Worm (Caenorhabditis elegans) whole organism, young adult: ENCODE data around the gene str-93.

Experiments
- B0019.2 ChIP-seq: fragments of 200-800 bp; sonication (Bioruptor generic); conservative IDR thresholded peaks from 2 replicates; pipeline ENCODE4 v1.3.6; 2022; ENCODE audit warnings: missing genetic modification reagents, missing genetic modification characterization, missing compliant biosample characterization
- B0336.3 ChIP-seq: fragments of 200-800 bp; sonication (Bioruptor generic); IDR thresholded peaks from 2 replicates; pipeline ENCODE4 v1.3.6; 2022; ENCODE audit warnings: missing genetic modification characterization, missing compliant biosample characterization
- F23B12.7 ChIP-seq: sonication (generic microtip); optimal IDR thresholded peaks from 2 replicates; lab custom pipeline; 2017; ENCODE audit warnings: missing genetic modification characterization, mild to moderate bottlenecking, missing compliant biosample characterization, antibody characterized with exemption, moderate library complexity; ENCODE audit not compliant: insufficient read depth
- F52B5.7 ChIP-seq: sonication (generic microtip); optimal IDR thresholded peaks from 2 replicates; lab custom pipeline; 2016; ENCODE audit warnings: mild to moderate bottlenecking, missing genetic modification characterization, missing compliant biosample characterization
- K11D2.4 ChIP-seq: fragments of 200-800 bp; sonication (Bioruptor generic); IDR thresholded peaks from 2 replicates; pipeline ENCODE4 v1.3.6; 2022; ENCODE audit warnings: missing genetic modification reagents, missing genetic modification characterization, missing compliant biosample characterization
- K12H6.12 ChIP-seq: fragments of 200-800 bp; sonication (Bioruptor generic); optimal IDR thresholded peaks from 2 replicates; lab custom pipeline; 2018; ENCODE audit warnings: mild to moderate bottlenecking, missing genetic modification characterization, missing compliant biosample characterization
- T26A5.8 ChIP-seq: sonication (generic microtip); optimal IDR thresholded peaks from 2 replicates; lab custom pipeline; 2016; ENCODE audit warnings: missing genetic modification characterization, missing compliant biosample characterization
- Y53F4B.3 ChIP-seq: fragments of 200-800 bp; sonication (Bioruptor generic); IDR thresholded peaks from 2 replicates; pipeline ENCODE4 v1.3.6; 2022; ENCODE audit warnings: missing genetic modification reagents, missing genetic modification characterization, missing compliant biosample characterization
- Y53G8AR.9 ChIP-seq: fragments of 200-800 bp; sonication (Bioruptor generic); conservative IDR thresholded peaks from 2 replicates; pipeline ENCODE4 v1.3.6; 2022; ENCODE audit warnings: missing genetic modification reagents, missing genetic modification characterization, missing compliant biosample characterization
- Y56A3A.18 ChIP-seq: fragments of 200-800 bp; sonication (Bioruptor generic); IDR thresholded peaks from 2 replicates; pipeline ENCODE4 v1.3.6; 2022; ENCODE audit warnings: missing genetic modification reagents, missing genetic modification characterization, missing compliant biosample characterization
- ama-1 ChIP-seq, 3 experiments: fragments of 150-350 bp in 1 of 3; sonication (generic microtip) in 2 of 3; optimal IDR thresholded peaks; 2 replicates each; lab custom pipeline; 2014 to 2018; ENCODE audit warnings: missing biosample characterization in 2 of 3, missing genetic modification characterization in 2 of 3, missing genetic modification reagents in 2 of 3
- aptf-2 ChIP-seq: fragments of 200-800 bp; sonication (Bioruptor generic); conservative IDR thresholded peaks from 2 replicates; pipeline ENCODE4 v1.3.6; 2022; ENCODE audit warnings: missing genetic modification reagents, missing genetic modification characterization, missing compliant biosample characterization
- atf-7 ChIP-seq: sonication (generic microtip); optimal IDR thresholded peaks from 2 replicates; lab custom pipeline; 2017; ENCODE audit warnings: mild to moderate bottlenecking, missing genetic modification characterization, missing compliant biosample characterization
- attf-3 ChIP-seq: fragments of 200-800 bp; sonication (Bioruptor generic); conservative IDR thresholded peaks from 2 replicates; pipeline ENCODE4 v1.3.6; 2022; ENCODE audit warnings: missing genetic modification reagents, missing genetic modification characterization, missing compliant biosample characterization
- attf-5 ChIP-seq: fragments of 200-800 bp; sonication (Bioruptor generic); optimal IDR thresholded peaks from 2 replicates; lab custom pipeline; 2018; ENCODE audit warnings: mild to moderate bottlenecking, missing genetic modification characterization, missing compliant biosample characterization
- bed-2 ChIP-seq: fragments of 200-800 bp; sonication (Bioruptor generic); IDR thresholded peaks from 2 replicates; pipeline ENCODE4 v1.3.6; 2022; ENCODE audit warnings: missing genetic modification reagents, missing genetic modification characterization, missing compliant biosample characterization
- ccch-3 ChIP-seq: fragments of 200-800 bp; sonication (Bioruptor generic); optimal IDR thresholded peaks from 2 replicates; lab custom pipeline; 2018; ENCODE audit warnings: mild to moderate bottlenecking, missing genetic modification characterization, missing compliant biosample characterization
- cebp-1 ChIP-seq, 2 experiments: fragments of 200-800 bp in 1 of 2; sonication (Bioruptor generic) in 1 of 2; sonication (generic microtip) in 1 of 2; IDR thresholded peaks in 1 of 2; optimal IDR thresholded peaks in 1 of 2; 2 replicates each; pipeline versions ENCODE4 v1.3.6 to Lab custom; 2017 to 2022; ENCODE audit warnings: missing compliant biosample characterization in 2 of 2, missing genetic modification characterization in 2 of 2, mild to moderate bottlenecking in 1 of 2, missing genetic modification reagents in 1 of 2, moderate library complexity in 1 of 2
- ceh-100 ChIP-seq: fragments of 200-800 bp; sonication (Bioruptor generic); IDR thresholded peaks from 2 replicates; pipeline ENCODE4 v1.3.6; 2022; ENCODE audit warnings: missing genetic modification reagents, missing genetic modification characterization, missing compliant biosample characterization
- die-1 ChIP-seq: sonication (generic microtip); optimal IDR thresholded peaks from 2 replicates; lab custom pipeline; 2016; ENCODE audit warnings: missing genotype, mild to moderate bottlenecking, missing genetic modification characterization, missing compliant biosample characterization
- dox-1 ChIP-seq: fragments of 200-800 bp; sonication (Bioruptor generic); IDR thresholded peaks from 2 replicates; pipeline ENCODE4 v1.3.6; 2022; ENCODE audit warnings: missing genetic modification reagents, missing genetic modification characterization, missing compliant biosample characterization
- egl-44 ChIP-seq: fragments of 200-800 bp; sonication (Bioruptor generic); IDR thresholded peaks from 2 replicates; pipeline ENCODE4 v1.3.6; 2022; ENCODE audit warnings: missing genetic modification reagents, missing genetic modification characterization, missing compliant biosample characterization
- egrh-3 ChIP-seq: fragments of 200-800 bp; sonication (Bioruptor generic); IDR thresholded peaks from 2 replicates; pipeline ENCODE4 v1.3.6; 2022; ENCODE audit warnings: missing genetic modification reagents, missing genetic modification characterization, missing compliant biosample characterization
- fkh-3 ChIP-seq: sonication (generic microtip); optimal IDR thresholded peaks from 2 replicates; lab custom pipeline; 2016; ENCODE audit warnings: mild to moderate bottlenecking, missing genetic modification characterization, missing compliant biosample characterization
- gei-17 ChIP-seq: fragments of 200-800 bp; sonication (Bioruptor generic); optimal IDR thresholded peaks from 2 replicates; lab custom pipeline; 2018; ENCODE audit warnings: mild to moderate bottlenecking, missing genetic modification characterization, missing compliant biosample characterization
- hlh-26 ChIP-seq: fragments of 200-800 bp; sonication (Bioruptor generic); conservative IDR thresholded peaks from 2 replicates; pipeline ENCODE4 v1.3.6; 2022; ENCODE audit warnings: missing genetic modification reagents, missing genetic modification characterization, missing compliant biosample characterization
- hmg-1.2 ChIP-seq: fragments of 200-800 bp; sonication (Bioruptor generic); IDR thresholded peaks from 2 replicates; pipeline ENCODE4 v1.3.6; 2022; ENCODE audit warnings: missing genetic modification reagents, missing genetic modification characterization, missing compliant biosample characterization
- lin-35 ChIP-seq, 3 experiments: fragments of 150-350 bp in 2 of 3; sonication (generic microtip) in 1 of 3; optimal IDR thresholded peaks; 2 replicates each; lab custom pipeline; 2014 to 2018; ENCODE audit warnings: missing biosample characterization in 3 of 3, missing genetic modification characterization in 3 of 3, missing genetic modification reagents in 3 of 3
- madf-10 ChIP-seq: sonication (generic microtip); optimal IDR thresholded peaks from 2 replicates; lab custom pipeline; 2016; ENCODE audit warnings: mild to moderate bottlenecking, missing genetic modification characterization, missing compliant biosample characterization
- madf-6 ChIP-seq: fragments of 200-800 bp; sonication (Bioruptor generic); IDR thresholded peaks from 2 replicates; pipeline ENCODE4 v1.3.6; 2022; ENCODE audit warnings: missing genetic modification reagents, missing genetic modification characterization, missing compliant biosample characterization
- mxl-1 ChIP-seq: sonication (generic microtip); optimal IDR thresholded peaks from 2 replicates; lab custom pipeline; 2016; ENCODE audit warnings: missing genetic modification characterization, missing compliant biosample characterization
- nfya-2 ChIP-seq: fragments of 200-800 bp; sonication (Bioruptor generic); IDR thresholded peaks from 2 replicates; pipeline ENCODE4 v1.3.6; 2022; ENCODE audit warnings: missing genetic modification reagents, missing genetic modification characterization, missing compliant biosample characterization
- nfyb-1 ChIP-seq: fragments of 200-800 bp; sonication (Bioruptor generic); IDR thresholded peaks from 2 replicates; pipeline ENCODE4 v1.3.6; 2022; ENCODE audit warnings: missing genetic modification reagents, missing genetic modification characterization, missing compliant biosample characterization
- nhr-27 ChIP-seq: fragments of 200-800 bp; sonication (Bioruptor generic); optimal IDR thresholded peaks from 2 replicates; lab custom pipeline; 2018; ENCODE audit warnings: mild to moderate bottlenecking, missing genetic modification characterization, moderate library complexity, missing compliant biosample characterization
- nhr-90 ChIP-seq: sonication (generic microtip); optimal IDR thresholded peaks from 2 replicates; lab custom pipeline; 2016; ENCODE audit warnings: missing genotype, mild to moderate bottlenecking, missing genetic modification characterization, missing compliant biosample characterization
- repo-1 ChIP-seq: sonication (generic microtip); optimal IDR thresholded peaks from 2 replicates; lab custom pipeline; 2017; ENCODE audit warnings: mild to moderate bottlenecking, missing genetic modification characterization, missing compliant biosample characterization
- snpc-1.3 ChIP-seq: sonication (generic microtip); optimal IDR thresholded peaks from 2 replicates; lab custom pipeline; 2017; ENCODE audit warnings: missing genetic modification characterization, mild to moderate bottlenecking, missing compliant biosample characterization, antibody characterized with exemption, moderate library complexity, missing genotype, missing genetic modification reagents; ENCODE audit not compliant: insufficient read depth
- snpc-4 ChIP-seq, 5 experiments: fragments of 150-350 bp in 1 of 5; sonication (generic microtip) in 4 of 5; optimal IDR thresholded peaks; 2 replicates each; lab custom pipeline; 2014 to 2018; ENCODE audit warnings: missing genetic modification characterization in 5 of 5, missing biosample characterization in 3 of 5, antibody characterized with exemption in 2 of 5, mild to moderate bottlenecking in 2 of 5, missing compliant biosample characterization in 2 of 5, missing genotype in 2 of 5, moderate library complexity in 2 of 5, missing genetic modification reagents in 1 of 5
- somi-1 ChIP-seq: fragments of 200-800 bp; sonication (Bioruptor generic); optimal IDR thresholded peaks from 2 replicates; lab custom pipeline; 2018; ENCODE audit warnings: mild to moderate bottlenecking, missing genetic modification characterization, missing compliant biosample characterization
- sptf-2 ChIP-seq: fragments of 200-800 bp; sonication (Bioruptor generic); optimal IDR thresholded peaks from 2 replicates; lab custom pipeline; 2018; ENCODE audit warnings: mild to moderate bottlenecking, missing genetic modification characterization, missing compliant biosample characterization
- tbp1 ChIP-seq: fragments of 200-800 bp; sonication (Bioruptor generic); optimal IDR thresholded peaks from 2 replicates; lab custom pipeline; 2018; ENCODE audit warnings: mild to moderate bottlenecking, missing genetic modification characterization, missing compliant biosample characterization
- tbx-9 ChIP-seq: sonication (generic microtip); optimal IDR thresholded peaks from 2 replicates; lab custom pipeline; 2016; ENCODE audit warnings: borderline replicate concordance, missing genetic modification characterization, inconsistent platforms, missing compliant biosample characterization
- unc-62 ChIP-seq: fragments of 150-350 bp; optimal IDR thresholded peaks from 2 replicates; lab custom pipeline; 2014; ENCODE audit warnings: missing biosample characterization, missing genetic modification reagents, missing genetic modification characterization
- ztf-26 ChIP-seq: sonication (generic microtip); optimal IDR thresholded peaks from 2 replicates; lab custom pipeline; 2017; ENCODE audit warnings: missing genetic modification characterization, missing compliant biosample characterization
- ztf-3 ChIP-seq: fragments of 200-800 bp; sonication (Bioruptor generic); optimal IDR thresholded peaks from 2 replicates; lab custom pipeline; 2018; ENCODE audit warnings: mild to moderate bottlenecking, missing genetic modification characterization, missing compliant biosample characterization
- ztf-6 ChIP-seq: fragments of 200-800 bp; sonication (Bioruptor generic); IDR thresholded peaks from 2 replicates; pipeline ENCODE4 v1.3.6; 2022; ENCODE audit warnings: missing genetic modification reagents, missing genetic modification characterization, missing compliant biosample characterization

Gene str-93

ce11 chrV:17721709-17722108, 48.5 kb upstream of the str-93 start (continued):
- peak; percentile 22; the same call in 1 of the 2 replicates for TF ChIP-seq cebp-1 (GFP tag; IDR thresholded peaks at IDR 0.05; lab: Robert Waterston, UW)
- TF ChIP-seq cebp-1 (tag; optimal IDR thresholded peaks at IDR 0.05; lab: Kevin White, UChicago) = peak; percentile 70
- TF ChIP-seq ceh-100 (GFP tag; lab: Robert Waterston, UW) = no peak
- 0 out of 2 replicates have a peak, but pooled peaks have one; percentile 53 for TF ChIP-seq nfyb-1 (GFP tag; lab: Robert Waterston, UW)
- TF ChIP-seq gei-17 (GFP tag; lab: Kevin White, UChicago) = no peak
- no peak for TF ChIP-seq hmg-1.2 (GFP tag; lab: Robert Waterston, UW)
- no peak for TF ChIP-seq mxl-1
- TF ChIP-seq Y56A3A.18 (GFP tag; lab: Robert Waterston, UW) = no peak
- TF ChIP-seq attf-5 (GFP tag; lab: Kevin White, UChicago) = peak; percentile 12
- no peak for TF ChIP-seq F23B12.7 (tag; lab: Kevin White, UChicago)
- no peak for TF ChIP-seq attf-3
- TF ChIP-seq nfya-2 (GFP tag; lab: Robert Waterston, UW) = no peak
- no peak for TF ChIP-seq nhr-27 (tag; lab: Kevin White, UChicago)
- TF ChIP-seq aptf-2 (GFP tag; lab: Robert Waterston, UW) = no peak
- TF ChIP-seq dox-1 (GFP tag; lab: Robert Waterston, UW) = peak; percentile 56; the same call in 1 of the 2 replicates
- TF ChIP-seq K11D2.4 (GFP tag; lab: Robert Waterston, UW) = peak; percentile 49; the same call in 1 of the 2 replicates
- no peak for TF ChIP-seq madf-6 (GFP tag; lab: Robert Waterston, UW)
- TF ChIP-seq unc-62 (GFP tag; lab: Kevin White, UChicago) = peak; percentile 67
- TF ChIP-seq ztf-6 = no peak
- TF ChIP-seq tbp1 = peak; percentile 40
- TF ChIP-seq fkh-3 (tag; lab: Kevin White, UChicago) = no peak
- no peak for TF ChIP-seq B0019.2 (GFP tag; lab: Robert Waterston, UW)
- TF ChIP-seq nhr-90 (tag; lab: Kevin White, UChicago) = peak; percentile 6
- TF ChIP-seq snpc-4 (GFP tag; optimal IDR thresholded peaks at IDR 0.05; lab: Kevin White, UChicago) = no peak
- TF ChIP-seq snpc-4 (tag; optimal IDR thresholded peaks at IDR 0.05; lab: Kevin White, UChicago) = peak in 2 of 4 experiments; percentile 25 to 72
- TF ChIP-seq egrh-3 (GFP tag; lab: Robert Waterston, UW) = no peak
- peak; percentile 83 for TF ChIP-seq atf-7 (tag; lab: Kevin White, UChicago)
- peak; percentile 52; the same call in 1 of the 2 replicates for TF ChIP-seq B0336.3 (GFP tag; lab: Robert Waterston, UW)
- TF ChIP-seq Y53F4B.3 (GFP tag; lab: Robert Waterston, UW) = no peak
- no peak for TF ChIP-seq sptf-2
- TF ChIP-seq ama-1 (optimal IDR thresholded peaks at IDR 0.05; lab: Kevin White, UChicago) = no peak
- TF ChIP-seq ama-1 (GFP tag; optimal IDR thresholded peaks at IDR 0.05; lab: Kevin White, UChicago) = no peak
- TF ChIP-seq lin-35 (GFP tag; optimal IDR thresholded peaks at IDR 0.05; lab: Kevin White, UChicago) = no peak
- no peak for TF ChIP-seq die-1 (tag; lab: Kevin White, UChicago)
- TF ChIP-seq ztf-3 = no peak
- no peak for TF ChIP-seq bed-2 (GFP tag; lab: Robert Waterston, UW)
- TF ChIP-seq Y53G8AR.9 (GFP tag; lab: Robert Waterston, UW) = no peak
- no peak for TF ChIP-seq somi-1 (GFP tag; lab: Kevin White, UChicago)
- peak; percentile 15 for TF ChIP-seq ztf-26
- no peak for TF ChIP-seq egl-44 (GFP tag; lab: Robert Waterston, UW)
- no peak for TF ChIP-seq tbx-9 (tag; lab: Kevin White, UChicago)
- TF ChIP-seq T26A5.8 (tag; lab: Kevin White, UChicago) = no peak
- no peak for TF ChIP-seq repo-1 (tag; lab: Kevin White, UChicago)
- TF ChIP-seq hlh-26 = no peak
- no peak for TF ChIP-seq snpc-1.3
- TF ChIP-seq madf-10 (tag; lab: Kevin White, UChicago) = peak; percentile 20
- TF ChIP-seq K12H6.12 (tag; lab: Kevin White, UChicago) = no peak
- TF ChIP-seq F52B5.7 (tag; lab: Kevin White, UChicago) = no peak
- no peak for TF ChIP-seq ccch-3 (GFP tag; lab: Kevin White, UChicago)
